Fruit fly (Drosophila melanogaster) whole organism, embryonic: ENCODE data around the gene ATPsynepsilonL.

ENCODE experiments used
- Ada2b ChIP-seq: fragments of 200-800 bp; sonication (Bioruptor generic); IDR thresholded peaks from 2 replicates; pipeline ENCODE4 v1.3.6; 2022; ENCODE audit warnings: missing biosample characterization, missing genetic modification characterization
- Atf-2 ChIP-seq: fragments of 200-800 bp; sonication (Bioruptor generic); optimal IDR thresholded peaks from 2 replicates; lab custom pipeline; 2016; ENCODE audit warnings: missing biosample characterization, missing genetic modification characterization
- Bdp1 ChIP-seq: fragments of 200-800 bp; sonication (Bioruptor generic); optimal IDR thresholded peaks from 3 replicates; lab custom pipeline; 2016; ENCODE audit warnings: missing biosample characterization, missing genetic modification characterization
- Bgb ChIP-seq: fragments of 200-800 bp; sonication (Bioruptor generic); IDR thresholded peaks from 2 replicates; pipeline ENCODE4 v1.3.6; 2022; ENCODE audit warnings: missing biosample characterization, missing genetic modification characterization; ENCODE audit not compliant: partially characterized antibody
- Bteb2 ChIP-seq: fragments of 200-800 bp; sonication (Bioruptor generic); optimal IDR thresholded peaks from 2 replicates; lab custom pipeline; 2016; ENCODE audit warnings: missing biosample characterization, missing genetic modification characterization
- CG10366 ChIP-seq: fragments of 200-800 bp; sonication (Bioruptor generic); IDR thresholded peaks from 2 replicates; pipeline ENCODE4 v1.3.6; 2022; ENCODE audit warnings: missing biosample characterization, missing genetic modification characterization
- CG12769 ChIP-seq: fragments of 200-800 bp; sonication (Bioruptor generic); optimal IDR thresholded peaks from 2 replicates; lab custom pipeline; 2019; ENCODE audit warnings: missing biosample characterization, mild to moderate bottlenecking, missing genetic modification characterization, moderate library complexity
- CG13424 ChIP-seq: fragments of 200-800 bp; sonication (Bioruptor generic); optimal IDR thresholded peaks from 2 replicates; lab custom pipeline; 2019; ENCODE audit warnings: missing biosample characterization, mild to moderate bottlenecking, missing genetic modification characterization, moderate library complexity
- CG13894 ChIP-seq: fragments of 200-800 bp; sonication (Bioruptor generic); optimal IDR thresholded peaks from 3 replicates; lab custom pipeline; 2018; ENCODE audit warnings: missing biosample characterization, mild to moderate bottlenecking, missing genetic modification characterization, moderate library complexity
- CG15514 ChIP-seq: fragments of 200-800 bp; sonication (Bioruptor generic); optimal IDR thresholded peaks from 3 replicates; lab custom pipeline; 2017; ENCODE audit warnings: missing biosample characterization, missing genetic modification characterization, mild to moderate bottlenecking, moderate library complexity, missing genetic modification reagents
- CG1603 ChIP-seq: fragments of 200-800 bp; sonication (Bioruptor generic); optimal IDR thresholded peaks from 2 replicates; lab custom pipeline; 2019; ENCODE audit warnings: missing biosample characterization, mild to moderate bottlenecking, missing genetic modification characterization, moderate library complexity
- CG16813 ChIP-seq: fragments of 200-800 bp; sonication (Bioruptor generic); IDR thresholded peaks from 3 replicates; pipeline ENCODE4 v1.3.6; 2022; ENCODE audit warnings: missing biosample characterization, missing genetic modification characterization; ENCODE audit not compliant: partially characterized antibody
- CG17186 ChIP-seq: fragments of 200-800 bp; sonication (Bioruptor generic); optimal IDR thresholded peaks from 3 replicates; lab custom pipeline; 2017; ENCODE audit warnings: missing biosample characterization, missing genetic modification reagents, missing genetic modification characterization
- CG2875 ChIP-seq: fragments of 200-800 bp; sonication (Bioruptor generic); optimal IDR thresholded peaks from 2 replicates; lab custom pipeline; 2017; ENCODE audit warnings: missing biosample characterization, mild to moderate bottlenecking, missing genetic modification characterization, missing genetic modification reagents
- CG4360 ChIP-seq: fragments of 200-800 bp; sonication (Bioruptor generic); IDR thresholded peaks from 2 replicates; pipeline ENCODE4 v1.3.6; 2022; ENCODE audit warnings: missing biosample characterization, missing genetic modification characterization
- CG6254 ChIP-seq: fragments of 200-800 bp; sonication (Bioruptor generic); optimal IDR thresholded peaks from 3 replicates; lab custom pipeline; 2017; ENCODE audit warnings: mild to moderate bottlenecking, missing biosample characterization, missing genetic modification reagents, missing genetic modification characterization
- CG6813 ChIP-seq: fragments of 200-800 bp; sonication (Bioruptor generic); optimal IDR thresholded peaks from 2 replicates; lab custom pipeline; 2017; ENCODE audit warnings: missing biosample characterization, missing genetic modification characterization, mild to moderate bottlenecking, moderate library complexity, missing genetic modification reagents
- CG7745 ChIP-seq: fragments of 200-800 bp; sonication (Bioruptor generic); optimal IDR thresholded peaks from 2 replicates; lab custom pipeline; 2018; ENCODE audit warnings: missing biosample characterization, mild to moderate bottlenecking, missing genetic modification characterization, moderate library complexity
- CG7786 ChIP-seq: fragments of 200-800 bp; sonication (Bioruptor generic); optimal IDR thresholded peaks from 2 replicates; lab custom pipeline; 2016; ENCODE audit warnings: missing biosample characterization, missing genetic modification characterization
- CG8924 ChIP-seq: fragments of 200-800 bp; optimal IDR thresholded peaks from 3 replicates; lab custom pipeline; 2019; ENCODE audit warnings: missing biosample characterization, mild to moderate bottlenecking, missing genetic modification characterization, moderate library complexity
- Dip2 ChIP-seq: fragments of 200-800 bp; sonication (Bioruptor generic); IDR thresholded peaks from 2 replicates; pipeline ENCODE4 v1.3.6; 2022; ENCODE audit warnings: missing biosample characterization, missing genetic modification characterization
- Drgx ChIP-seq: fragments of 200-800 bp; sonication (Bioruptor generic); IDR thresholded peaks from 2 replicates; pipeline ENCODE4 v1.3.6; 2022; ENCODE audit warnings: missing biosample characterization, missing genetic modification characterization
- H15 ChIP-seq: fragments of 200-800 bp; sonication (Bioruptor generic); IDR thresholded peaks from 3 replicates; pipeline ENCODE4 v1.3.6; 2022; ENCODE audit warnings: missing biosample characterization, missing genetic modification characterization
- HLH54F ChIP-seq: fragments of 200-800 bp; sonication (Bioruptor generic); optimal IDR thresholded peaks from 3 replicates; lab custom pipeline; 2016; ENCODE audit warnings: missing biosample characterization, missing genetic modification characterization
- Hmx ChIP-seq: fragments of 200-800 bp; sonication (Bioruptor generic); optimal IDR thresholded peaks from 2 replicates; lab custom pipeline; 2016; ENCODE audit warnings: missing biosample characterization, missing genetic modification characterization
- Opbp ChIP-seq: fragments of 200-800 bp; sonication (Bioruptor generic); IDR thresholded peaks from 3 replicates; pipeline ENCODE4 v1.3.6; 2022; ENCODE audit warnings: missing biosample characterization, missing genetic modification characterization; ENCODE audit not compliant: partially characterized antibody
- PHDP ChIP-seq: fragments of 200-800 bp; sonication (Bioruptor generic); optimal IDR thresholded peaks from 3 replicates; lab custom pipeline; 2018; ENCODE audit warnings: missing biosample characterization, mild to moderate bottlenecking, missing genetic modification characterization, moderate library complexity
- Xbp1 ChIP-seq: fragments of 200-800 bp; sonication (Bioruptor generic); optimal IDR thresholded peaks from 3 replicates; lab custom pipeline; 2016; ENCODE audit warnings: missing biosample characterization, mild to moderate bottlenecking, missing genetic modification characterization
- bigmax ChIP-seq: fragments of 200-800 bp; sonication (Bioruptor generic); optimal IDR thresholded peaks from 2 replicates; lab custom pipeline; 2018; ENCODE audit warnings: missing biosample characterization, mild to moderate bottlenecking, missing genetic modification characterization
- chm ChIP-seq: fragments of 200-800 bp; sonication (Bioruptor generic); IDR thresholded peaks from 2 replicates; pipeline ENCODE4 v1.3.6; 2022; ENCODE audit warnings: missing biosample characterization, missing genetic modification characterization
- da ChIP-seq: fragments of 200-800 bp; sonication (Bioruptor generic); optimal IDR thresholded peaks from 2 replicates; lab custom pipeline; 2016; ENCODE audit warnings: missing biosample characterization, missing genetic modification characterization
- dmrt99B ChIP-seq: fragments of 200-800 bp; sonication (Bioruptor generic); optimal IDR thresholded peaks from 2 replicates; lab custom pipeline; 2018; ENCODE audit warnings: missing biosample characterization, mild to moderate bottlenecking, missing genetic modification characterization, moderate library complexity
- esg ChIP-seq: fragments of 200-800 bp; sonication (Bioruptor generic); conservative IDR thresholded peaks from 2 replicates; pipeline ENCODE4 v1.3.6; 2022; ENCODE audit warnings: missing biosample characterization, missing genetic modification characterization
- fd96Cb ChIP-seq: fragments of 200-800 bp; sonication (Bioruptor generic); optimal IDR thresholded peaks from 2 replicates; lab custom pipeline; 2018; ENCODE audit warnings: missing biosample characterization, mild to moderate bottlenecking, missing genetic modification characterization, moderate library complexity
- hkb ChIP-seq, 2 experiments: fragments of 200-800 bp in 1 of 2; fragments of >200 bp in 1 of 2; sonication (Bioruptor generic) in 1 of 2; IDR thresholded peaks in 1 of 2; optimal IDR thresholded peaks in 1 of 2; 2 replicates each; pipeline versions ENCODE4 v1.3.6 to Lab custom; 2017 to 2022; ENCODE audit warnings: missing biosample characterization in 1 of 2, missing genetic modification characterization in 1 of 2
- kah ChIP-seq: fragments of 200-800 bp; sonication (Bioruptor generic); optimal IDR thresholded peaks from 2 replicates; lab custom pipeline; 2018; ENCODE audit warnings: missing biosample characterization, mild to moderate bottlenecking, missing genetic modification characterization
- kay ChIP-seq: fragments of 200-800 bp; sonication (Bioruptor generic); optimal IDR thresholded peaks from 2 replicates; lab custom pipeline; 2016; ENCODE audit warnings: missing biosample characterization, missing genetic modification characterization
- luna ChIP-seq: fragments of 200-800 bp; sonication (Bioruptor generic); optimal IDR thresholded peaks from 2 replicates; lab custom pipeline; 2016; ENCODE audit warnings: missing biosample characterization, missing genetic modification characterization
- mirr ChIP-seq: fragments of 200-800 bp; sonication (Bioruptor generic); optimal IDR thresholded peaks from 3 replicates; lab custom pipeline; 2018; ENCODE audit warnings: missing biosample characterization, mild to moderate bottlenecking, missing genetic modification characterization
- pfk ChIP-seq: fragments of 200-800 bp; sonication (Bioruptor generic); optimal IDR thresholded peaks from 2 replicates; lab custom pipeline; 2018; ENCODE audit warnings: missing biosample characterization, mild to moderate bottlenecking, missing genetic modification characterization, moderate library complexity
- pnt ChIP-seq: fragments of 200-800 bp; sonication (Bioruptor generic); optimal IDR thresholded peaks from 3 replicates; lab custom pipeline; 2016; ENCODE audit warnings: missing biosample characterization, missing genetic modification characterization
- pum ChIP-seq: fragments of 200-800 bp; sonication (Bioruptor generic); optimal IDR thresholded peaks from 2 replicates; lab custom pipeline; 2016; ENCODE audit warnings: missing biosample characterization, missing genetic modification characterization
- scrt ChIP-seq: fragments of 200-800 bp; sonication (Bioruptor generic); optimal IDR thresholded peaks from 2 replicates; lab custom pipeline; 2018; ENCODE audit warnings: missing biosample characterization, mild to moderate bottlenecking, missing genetic modification characterization, moderate library complexity
- sens-2 ChIP-seq: fragments of 200-800 bp; sonication (Bioruptor generic); IDR thresholded peaks from 2 replicates; pipeline ENCODE4 v1.3.6; 2022; ENCODE audit warnings: missing biosample characterization, missing genetic modification characterization
- sisA ChIP-seq: fragments of 200-800 bp; sonication (Bioruptor generic); IDR thresholded peaks from 2 replicates; pipeline ENCODE4 v1.3.6; 2022; ENCODE audit warnings: missing biosample characterization, missing genetic modification characterization
- ttk ChIP-seq: fragments of 200-800 bp; sonication (Bioruptor generic); IDR thresholded peaks from 2 replicates; pipeline ENCODE4 v2.1.2; 2022; ENCODE audit warnings: missing biosample characterization, missing genetic modification characterization
- tx ChIP-seq: fragments of 200-800 bp; sonication (Bioruptor generic); optimal IDR thresholded peaks from 2 replicates; lab custom pipeline; 2016; ENCODE audit warnings: missing biosample characterization, missing genetic modification characterization
- unpg ChIP-seq: fragments of 200-800 bp; sonication (Bioruptor generic); optimal IDR thresholded peaks from 3 replicates; lab custom pipeline; 2018; ENCODE audit warnings: missing biosample characterization, mild to moderate bottlenecking, missing genetic modification characterization, moderate library complexity

ATPsynepsilonL gene

dm6 chr3R:10153957-10154685, 32.5 kb downstream of the ATPsynepsilonL start (continued):
- TF ChIP-seq CG13424 (peak; percentile 35), Dip2 (no peak), Ada2b (GFP tag; lab: Robert Waterston, UW) (peak; percentile 34; the same call in 1 of the 2 replicates), CG4360 (GFP tag; lab: Robert Waterston, UW) (no peak), hkb (optimal IDR thresholded peaks at IDR 0.05; lab: Kevin White, UChicago) (no peak), hkb (GFP tag; IDR thresholded peaks at IDR 0.05; lab: Robert Waterston, UW) (peak; percentile 63), Drgx (GFP tag; lab: Robert Waterston, UW) (peak; percentile 83), CG17186 (no peak), kay (GFP tag; lab: Kevin White, UChicago) (no peak), Xbp1 (GFP tag; lab: Kevin White, UChicago) (peak; percentile 52), scrt (GFP tag; lab: Kevin White, UChicago) (no peak), CG16813 (GFP tag; lab: Robert Waterston, UW) (no peak), CG15514 (GFP tag; lab: Kevin White, UChicago) (peak; percentile 17), CG7786 (GFP tag; lab: Kevin White, UChicago) (peak; percentile 0), CG6254 (GFP tag; lab: Kevin White, UChicago) (peak; percentile 54), esg (GFP tag; lab: Robert Waterston, UW) (peak; percentile 39; the same call in 1 of the 2 replicates), CG7745 (tag; lab: Kevin White, UChicago) (no peak), mirr (GFP tag; lab: Kevin White, UChicago) (no peak), fd96Cb (tag; lab: Kevin White, UChicago) (no peak), Atf-2 (GFP tag; lab: Kevin White, UChicago) (no peak), CG2875 (GFP tag; lab: Kevin White, UChicago) (no peak), Opbp (GFP tag; lab: Robert Waterston, UW) (no peak), HLH54F (GFP tag; lab: Kevin White, UChicago) (no peak), Bdp1 (GFP tag; lab: Kevin White, UChicago) (no peak), Bteb2 (GFP tag; lab: Kevin White, UChicago) (no peak), luna (GFP tag; lab: Kevin White, UChicago) (no peak), H15 (GFP tag; lab: Robert Waterston, UW) (0 out of 3 replicates have a peak, but pooled peaks have one; percentile 57), da (GFP tag; lab: Kevin White, UChicago) (no peak), unpg (GFP tag; lab: Kevin White, UChicago) (no peak), dmrt99B (tag; lab: Kevin White, UChicago) (peak; percentile 71), Hmx (GFP tag; lab: Kevin White, UChicago) (no peak), CG6813 (no peak), sens-2 (GFP tag; lab: Robert Waterston, UW) (0 out of 2 replicates have a peak, but pooled peaks have one; percentile 31), chm (GFP tag; lab: Robert Waterston, UW) (no peak), kah (GFP tag; lab: Kevin White, UChicago) (no peak), bigmax (GFP tag; lab: Kevin White, UChicago) (no peak), CG12769 (tag; lab: Kevin White, UChicago) (peak; percentile 20), PHDP (tag; lab: Kevin White, UChicago) (peak; percentile 13), ttk (0 out of 2 replicates have a peak, but pooled peaks have one; percentile 21), CG1603 (tag; lab: Kevin White, UChicago) (peak; percentile 65), CG13894 (tag; lab: Kevin White, UChicago) (no peak), tx (GFP tag; lab: Kevin White, UChicago) (no peak), pnt (GFP tag; lab: Kevin White, UChicago) (peak; percentile 17), pum (peak; percentile 20), CG10366 (peak; percentile 60; the same call in 1 of the 2 replicates), Bgb (GFP tag; lab: Robert Waterston, UW) (no peak), CG8924 (tag; lab: Kevin White, UChicago) (no peak), pfk (GFP tag; lab: Kevin White, UChicago) (no peak), sisA (GFP tag; lab: Robert Waterston, UW) (peak; percentile 53)
